Fruit fly (Drosophila melanogaster) whole organism: ENCODE data around the gene CG12012.

ENCODE experiments used
- CG8478 ChIP-seq: fragments of >200 bp; optimal IDR thresholded peaks from 2 replicates; lab custom pipeline; 2018; ENCODE audit warnings: inconsistent platforms
- Dll ChIP-seq: fragments of >200 bp; optimal IDR thresholded peaks from 2 replicates; lab custom pipeline; 2017
- EcR ChIP-seq, 2 experiments: fragments of >200 bp; optimal IDR thresholded peaks; 2 replicates each; lab custom pipeline; 2017; ENCODE audit warnings: missing biosample characterization in 2 of 2, missing genetic modification characterization in 2 of 2, missing genetic modification reagents in 2 of 2
- pan ChIP-seq: fragments of >200 bp; optimal IDR thresholded peaks from 2 replicates; lab custom pipeline; 2017
- psq ChIP-seq: fragments of >200 bp; optimal IDR thresholded peaks from 2 replicates; lab custom pipeline; 2017
- usp ChIP-seq: fragments of >200 bp; optimal IDR thresholded peaks from 2 replicates; lab custom pipeline; 2017; ENCODE audit warnings: missing biosample characterization, missing genetic modification characterization, mixed read lengths

CG12012 gene

dm6 chr3L:3398496-3398895 is 21.9 kb downstream of the CG12012 start:
- no peak for TF ChIP-seq usp (GFP tag; lab: Kevin White, UChicago)
- no peak for TF ChIP-seq psq (lab: Kevin White, UChicago)
- TF ChIP-seq pan (lab: Kevin White, UChicago) = no peak
- no peak for TF ChIP-seq EcR (GFP tag; optimal IDR thresholded peaks at IDR 0.05; lab: Kevin White, UChicago)
- no peak for TF ChIP-seq Dll
- TF ChIP-seq CG8478 (lab: Kevin White, UChicago) = no peak

dm6 chr3L:3399249-3399922 is 22.8 kb downstream of the CG12012 start:
- TF ChIP-seq pan (lab: Kevin White, UChicago) (no peak), CG8478 (lab: Kevin White, UChicago) (no peak)

- TF ChIP-seq usp (GFP tag; lab: Kevin White, UChicago) (no peak), EcR (GFP tag; optimal IDR thresholded peaks at IDR 0.05; lab: Kevin White, UChicago) (no peak), psq (lab: Kevin White, UChicago) (no peak), CG8478 (lab: Kevin White, UChicago) (no peak), Dll (no peak), pan (lab: Kevin White, UChicago) (no peak)
These were observed 23.4 kb downstream of the CG12012 start for dm6 chr3L:3399923-3400309.

dm6 chr3L:3400555-3401198 is 24.1 kb downstream of the CG12012 start:
- TF ChIP-seq EcR (GFP tag; optimal IDR thresholded peaks at IDR 0.05; lab: Kevin White, UChicago) = no peak
- TF ChIP-seq usp (GFP tag; lab: Kevin White, UChicago) = no peak
- TF ChIP-seq CG8478 (lab: Kevin White, UChicago) = no peak

dm6 chr3L:3405592-3405991 is 29.0 kb downstream of the CG12012 start:
- TF ChIP-seq psq (lab: Kevin White, UChicago) (no peak), Dll (no peak), EcR (GFP tag; optimal IDR thresholded peaks at IDR 0.05; lab: Kevin White, UChicago) (no peak), pan (lab: Kevin White, UChicago) (no peak), CG8478 (lab: Kevin White, UChicago) (no peak), usp (GFP tag; lab: Kevin White, UChicago) (no peak)

dm6 chr3L:3406307-3407061 is 29.9 kb downstream of the CG12012 start:
- TF ChIP-seq usp (GFP tag; lab: Kevin White, UChicago) (no peak), psq (lab: Kevin White, UChicago) (no peak), pan (lab: Kevin White, UChicago) (no peak), CG8478 (lab: Kevin White, UChicago) (no peak)

dm6 chr3L:3407481-3407880 is 30.9 kb downstream of the CG12012 start:
- no peak for TF ChIP-seq pan (lab: Kevin White, UChicago)
- TF ChIP-seq CG8478 (lab: Kevin White, UChicago) = no peak
- no peak for TF ChIP-seq EcR (GFP tag; optimal IDR thresholded peaks at IDR 0.05; lab: Kevin White, UChicago)
- TF ChIP-seq Dll = no peak
- no peak for TF ChIP-seq usp (GFP tag; lab: Kevin White, UChicago)
- no peak for TF ChIP-seq psq (lab: Kevin White, UChicago)

dm6 chr3L:3408231-3408630 is 31.7 kb downstream of the CG12012 start:
- TF ChIP-seq psq (lab: Kevin White, UChicago) = no peak
- no peak for TF ChIP-seq EcR (GFP tag; optimal IDR thresholded peaks at IDR 0.05; lab: Kevin White, UChicago)
- no peak for TF ChIP-seq usp (GFP tag; lab: Kevin White, UChicago)
- no peak for TF ChIP-seq Dll
- TF ChIP-seq pan (lab: Kevin White, UChicago) = no peak
- no peak for TF ChIP-seq CG8478 (lab: Kevin White, UChicago)

dm6 chr3L:3408796-3409625 is 32.5 kb downstream of the CG12012 start:
- no peak for TF ChIP-seq CG8478 (lab: Kevin White, UChicago)
- no peak for TF ChIP-seq EcR (GFP tag; optimal IDR thresholded peaks at IDR 0.05; lab: Kevin White, UChicago)

- TF ChIP-seq EcR (GFP tag; optimal IDR thresholded peaks at IDR 0.05; lab: Kevin White, UChicago) = peak in 1 of 2 experiments; percentile 67
- TF ChIP-seq usp (GFP tag; lab: Kevin White, UChicago) = no peak
These were observed 33.2 kb downstream of the CG12012 start for dm6 chr3L:3409626-3410301.
